Fruit fly (Drosophila melanogaster) whole organism, prepupa: Measurements from ENCODE around the gene CG7484.
A peak's percentile ranks its signal among the peaks of the same experiment; 100 is the strongest.

Experiments used
- Blimp-1 ChIP-seq: fragments of 200-800 bp; sonication (Bioruptor generic); optimal IDR thresholded peaks from 3 replicates; lab custom pipeline; 2017; ENCODE audit warnings: missing biosample characterization, missing genetic modification characterization, mild to moderate bottlenecking, moderate library complexity, missing genetic modification reagents
- CG10669 ChIP-seq: fragments of 200-800 bp; sonication (Bioruptor generic); optimal IDR thresholded peaks from 3 replicates; lab custom pipeline; 2018; ENCODE audit warnings: missing biosample characterization, mild to moderate bottlenecking, missing genetic modification characterization, moderate library complexity
- CG11902 ChIP-seq: fragments of 200-800 bp; sonication (Bioruptor generic); optimal IDR thresholded peaks from 3 replicates; lab custom pipeline; 2016; ENCODE audit warnings: missing biosample characterization, missing genetic modification characterization
- CG15336 ChIP-seq: fragments of 200-800 bp; sonication (Bioruptor generic); IDR thresholded peaks from 2 replicates; pipeline ENCODE4 v1.3.6; 2022; ENCODE audit warnings: missing biosample characterization, missing genetic modification characterization
- CG1621 ChIP-seq: fragments of 200-800 bp; sonication (Bioruptor generic); optimal IDR thresholded peaks from 3 replicates; lab custom pipeline; 2018; ENCODE audit warnings: missing biosample characterization, mild to moderate bottlenecking, missing genetic modification characterization
- CG16779 ChIP-seq: fragments of 200-800 bp; sonication (Bioruptor generic); optimal IDR thresholded peaks from 3 replicates; lab custom pipeline; 2017; ENCODE audit warnings: missing biosample characterization, mild to moderate bottlenecking, missing genetic modification characterization
- CG3032 ChIP-seq: fragments of 200-800 bp; optimal IDR thresholded peaks from 2 replicates; lab custom pipeline; 2019; ENCODE audit warnings: missing biosample characterization, mild to moderate bottlenecking, missing genetic modification characterization, moderate library complexity
- CG31627 ChIP-seq: fragments of 200-800 bp; sonication (Bioruptor generic); optimal IDR thresholded peaks from 3 replicates; lab custom pipeline; 2016; ENCODE audit warnings: missing biosample characterization, missing genetic modification characterization
- CG32006 ChIP-seq: fragments of 200-800 bp; sonication (Bioruptor generic); optimal IDR thresholded peaks from 3 replicates; lab custom pipeline; 2017; ENCODE audit warnings: missing biosample characterization, mild to moderate bottlenecking, missing genetic modification characterization
- CG34406 ChIP-seq: fragments of 200-800 bp; sonication (Bioruptor generic); optimal IDR thresholded peaks from 3 replicates; lab custom pipeline; 2016; ENCODE audit warnings: missing biosample characterization, missing genetic modification characterization
- CG3919 ChIP-seq: fragments of 200-800 bp; sonication (Bioruptor generic); optimal IDR thresholded peaks from 3 replicates; lab custom pipeline; 2016; ENCODE audit warnings: missing biosample characterization, missing genetic modification characterization
- CG6163 ChIP-seq: fragments of 200-800 bp; sonication (Bioruptor generic); IDR thresholded peaks from 3 replicates; pipeline ENCODE4 v1.3.6; 2022; ENCODE audit warnings: missing biosample characterization, missing genetic modification characterization
- CG6276 ChIP-seq: fragments of 200-800 bp; sonication (Bioruptor generic); optimal IDR thresholded peaks from 2 replicates; lab custom pipeline; 2017; ENCODE audit warnings: missing biosample characterization, mild to moderate bottlenecking, missing genetic modification characterization
- CG6808 ChIP-seq: fragments of 200-800 bp; sonication (Bioruptor generic); optimal IDR thresholded peaks from 3 replicates; lab custom pipeline; 2017; ENCODE audit warnings: missing biosample characterization, missing genetic modification characterization, mild to moderate bottlenecking, moderate library complexity, missing genetic modification reagents
- CG6854 ChIP-seq: fragments of 200-800 bp; sonication (Bioruptor generic); optimal IDR thresholded peaks from 2 replicates; lab custom pipeline; 2017; ENCODE audit warnings: missing biosample characterization, mild to moderate bottlenecking, missing genetic modification characterization
- CG7368 ChIP-seq: fragments of 200-800 bp; sonication (Bioruptor generic); optimal IDR thresholded peaks from 3 replicates; lab custom pipeline; 2016; ENCODE audit warnings: missing biosample characterization, missing genetic modification characterization
- CG8119 ChIP-seq: fragments of 200-800 bp; sonication (Bioruptor generic); IDR thresholded peaks from 3 replicates; pipeline ENCODE4 v1.3.6; 2022; ENCODE audit warnings: missing biosample characterization, missing genetic modification characterization
- CG8319 ChIP-seq: fragments of 200-800 bp; sonication (Bioruptor generic); optimal IDR thresholded peaks from 3 replicates; lab custom pipeline; 2016; ENCODE audit warnings: missing biosample characterization, missing genetic modification characterization
- CG9139 ChIP-seq: fragments of 200-800 bp; sonication (Bioruptor generic); optimal IDR thresholded peaks from 3 replicates; lab custom pipeline; 2017; ENCODE audit warnings: missing biosample characterization, mild to moderate bottlenecking, missing genetic modification characterization
- Eip78C ChIP-seq: fragments of 200-800 bp; sonication (Bioruptor generic); peaks from one replicate; lab custom pipeline; 2016; ENCODE audit warnings: missing biosample characterization, missing genetic modification characterization
- Eip93F ChIP-seq: fragments of 200-800 bp; sonication (Bioruptor generic); optimal IDR thresholded peaks from 2 replicates; lab custom pipeline; 2016; ENCODE audit warnings: missing biosample characterization, mild to moderate bottlenecking, missing genetic modification characterization
- Ets21C ChIP-seq: fragments of 200-800 bp; sonication (Bioruptor generic); optimal IDR thresholded peaks from 3 replicates; lab custom pipeline; 2016; ENCODE audit warnings: missing biosample characterization, missing genetic modification characterization
- Ets96B ChIP-seq: fragments of 200-800 bp; optimal IDR thresholded peaks from 2 replicates; lab custom pipeline; 2019; ENCODE audit warnings: missing biosample characterization, mild to moderate bottlenecking, missing genetic modification characterization, moderate library complexity
- Gug ChIP-seq: fragments of 200-800 bp; sonication (Bioruptor generic); IDR thresholded peaks from 2 replicates; pipeline ENCODE4 v1.3.6; 2022; ENCODE audit warnings: missing biosample characterization, missing genetic modification characterization
- Hr39 ChIP-seq: fragments of 200-800 bp; sonication (Bioruptor generic); optimal IDR thresholded peaks from 2 replicates; lab custom pipeline; 2016; ENCODE audit warnings: missing biosample characterization, missing genetic modification characterization
- Hr4 ChIP-seq: fragments of 200-800 bp; sonication (Bioruptor generic); optimal IDR thresholded peaks from 3 replicates; lab custom pipeline; 2016; ENCODE audit warnings: missing biosample characterization, missing genetic modification characterization
- Lpt ChIP-seq: fragments of 200-800 bp; sonication (Bioruptor generic); optimal IDR thresholded peaks from 3 replicates; lab custom pipeline; 2016; ENCODE audit warnings: missing biosample characterization, missing genetic modification characterization
- Met ChIP-seq: fragments of 200-800 bp; sonication (Bioruptor generic); optimal IDR thresholded peaks from 3 replicates; lab custom pipeline; 2016; ENCODE audit warnings: missing biosample characterization, missing genetic modification characterization
- Smox ChIP-seq: fragments of 200-800 bp; sonication (Bioruptor generic); optimal IDR thresholded peaks from 3 replicates; lab custom pipeline; 2016; ENCODE audit warnings: missing biosample characterization, missing genetic modification characterization
- Sox102F ChIP-seq: fragments of 200-800 bp; sonication (Bioruptor generic); optimal IDR thresholded peaks from 2 replicates; lab custom pipeline; 2016; ENCODE audit warnings: missing biosample characterization, mild to moderate bottlenecking, missing genetic modification characterization
- Sox14 ChIP-seq: fragments of 200-800 bp; sonication (Bioruptor generic); optimal IDR thresholded peaks from 3 replicates; lab custom pipeline; 2016; ENCODE audit warnings: missing biosample characterization, missing genetic modification characterization
- Sox15 ChIP-seq: fragments of 200-800 bp; sonication (Bioruptor generic); optimal IDR thresholded peaks from 3 replicates; lab custom pipeline; 2016; ENCODE audit warnings: missing biosample characterization, missing genetic modification characterization
- achi ChIP-seq: fragments of 200-800 bp; sonication (Bioruptor generic); optimal IDR thresholded peaks from 3 replicates; lab custom pipeline; 2016; ENCODE audit warnings: missing biosample characterization, missing genetic modification characterization
- cyc ChIP-seq: fragments of 200-800 bp; sonication (Bioruptor generic); optimal IDR thresholded peaks from 3 replicates; lab custom pipeline; 2016; ENCODE audit warnings: missing biosample characterization, missing genetic modification characterization
- dac ChIP-seq: fragments of 200-800 bp; sonication (Bioruptor generic); optimal IDR thresholded peaks from 2 replicates; lab custom pipeline; 2017; ENCODE audit warnings: missing biosample characterization, mild to moderate bottlenecking, missing genetic modification characterization
- dsx ChIP-seq: fragments of 200-800 bp; optimal IDR thresholded peaks from 3 replicates; lab custom pipeline; 2019; ENCODE audit warnings: missing biosample characterization, mild to moderate bottlenecking, missing genetic modification characterization, moderate library complexity; ENCODE audit not compliant: poor library complexity, severe bottlenecking
- eg ChIP-seq: fragments of 200-800 bp; sonication (Bioruptor generic); IDR thresholded peaks from 3 replicates; pipeline ENCODE4 v1.3.6; 2022; ENCODE audit warnings: missing biosample characterization, missing genetic modification characterization
- fd59A ChIP-seq: fragments of 200-800 bp; sonication (Bioruptor generic); optimal IDR thresholded peaks from 2 replicates; lab custom pipeline; 2017; ENCODE audit warnings: missing biosample characterization, mild to moderate bottlenecking, missing genetic modification characterization, missing genetic modification reagents
- fd85E ChIP-seq: fragments of 200-800 bp; sonication (Bioruptor generic); optimal IDR thresholded peaks from 3 replicates; lab custom pipeline; 2016; ENCODE audit warnings: missing biosample characterization, missing genetic modification characterization
- fkh ChIP-seq: fragments of 200-800 bp; sonication (Bioruptor generic); optimal IDR thresholded peaks from 3 replicates; lab custom pipeline; 2017; ENCODE audit warnings: missing biosample characterization, mild to moderate bottlenecking, missing genetic modification characterization, moderate library complexity
- lz ChIP-seq: fragments of 200-800 bp; sonication (Bioruptor generic); optimal IDR thresholded peaks from 3 replicates; lab custom pipeline; 2016; ENCODE audit warnings: missing biosample characterization, missing genetic modification characterization
- pdm3 ChIP-seq: fragments of 200-800 bp; sonication (Bioruptor generic); optimal IDR thresholded peaks from 3 replicates; lab custom pipeline; 2016; ENCODE audit warnings: missing biosample characterization, missing genetic modification characterization
- salr ChIP-seq, 2 experiments: fragments of 200-800 bp; sonication (Bioruptor generic); optimal IDR thresholded peaks; 3 replicates each; lab custom pipeline; 2016 to 2018; ENCODE audit warnings: missing biosample characterization in 2 of 2, missing genetic modification characterization in 2 of 2, mild to moderate bottlenecking in 1 of 2
- spab ChIP-seq: fragments of 200-800 bp; sonication (Bioruptor generic); optimal IDR thresholded peaks from 2 replicates; lab custom pipeline; 2017; ENCODE audit warnings: missing biosample characterization, mild to moderate bottlenecking, missing genetic modification characterization, missing genetic modification reagents
- ss ChIP-seq, 2 experiments: fragments of 200-800 bp; sonication (Bioruptor generic); optimal IDR thresholded peaks; 2 replicates in 1 of 2; 3 replicates in 1 of 2; lab custom pipeline; 2017 to 2018; ENCODE audit warnings: mild to moderate bottlenecking in 2 of 2, missing biosample characterization in 2 of 2, missing genetic modification characterization in 2 of 2, moderate library complexity in 1 of 2
- topi ChIP-seq: fragments of 200-800 bp; sonication (Bioruptor generic); optimal IDR thresholded peaks from 3 replicates; lab custom pipeline; 2016; ENCODE audit warnings: missing biosample characterization, missing genetic modification characterization
- vri ChIP-seq: fragments of 200-800 bp; sonication (Bioruptor generic); optimal IDR thresholded peaks from 3 replicates; lab custom pipeline; 2016; ENCODE audit warnings: missing biosample characterization, mild to moderate bottlenecking, missing genetic modification characterization

CG7484 gene

DNA sequence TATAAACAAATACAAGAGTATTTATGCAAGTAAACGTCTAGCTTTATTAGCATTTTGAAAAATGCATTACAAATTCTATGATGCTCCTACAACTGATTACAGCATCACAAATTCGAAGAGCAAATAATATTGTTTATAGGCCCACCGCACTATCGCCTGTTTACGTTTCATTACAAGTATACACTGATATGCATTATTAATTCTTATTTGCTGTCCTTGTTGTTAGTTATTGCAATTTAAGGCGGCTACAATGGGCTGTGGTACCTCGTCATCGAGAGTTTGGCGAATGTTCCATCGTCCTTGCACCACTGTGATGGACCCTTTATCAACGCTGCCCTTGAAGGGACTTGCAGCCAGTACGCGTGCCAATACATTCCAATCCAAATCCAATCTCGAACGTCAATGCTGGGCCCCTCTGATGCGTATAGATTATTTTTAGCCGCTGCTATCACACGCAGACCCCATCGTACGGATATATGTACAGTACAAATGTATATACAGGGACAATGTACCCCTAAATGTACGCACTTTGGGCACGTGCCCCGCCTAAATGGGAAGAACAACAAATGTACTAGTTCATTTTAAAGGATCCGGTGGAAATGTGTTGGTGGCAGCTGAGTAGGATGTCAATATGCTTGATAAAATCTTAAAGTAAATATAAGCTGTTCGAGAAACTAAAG lies 2.4 kb downstream of the CG7484 start:
- no peak for TF ChIP-seq Eip78C (GFP tag; lab: Kevin White, UChicago)
- 0 out of 3 replicates have a peak, but pooled peaks have one; percentile 7 for TF ChIP-seq eg (GFP tag; lab: Robert Waterston, UW)
- no peak for TF ChIP-seq cyc

DNA sequence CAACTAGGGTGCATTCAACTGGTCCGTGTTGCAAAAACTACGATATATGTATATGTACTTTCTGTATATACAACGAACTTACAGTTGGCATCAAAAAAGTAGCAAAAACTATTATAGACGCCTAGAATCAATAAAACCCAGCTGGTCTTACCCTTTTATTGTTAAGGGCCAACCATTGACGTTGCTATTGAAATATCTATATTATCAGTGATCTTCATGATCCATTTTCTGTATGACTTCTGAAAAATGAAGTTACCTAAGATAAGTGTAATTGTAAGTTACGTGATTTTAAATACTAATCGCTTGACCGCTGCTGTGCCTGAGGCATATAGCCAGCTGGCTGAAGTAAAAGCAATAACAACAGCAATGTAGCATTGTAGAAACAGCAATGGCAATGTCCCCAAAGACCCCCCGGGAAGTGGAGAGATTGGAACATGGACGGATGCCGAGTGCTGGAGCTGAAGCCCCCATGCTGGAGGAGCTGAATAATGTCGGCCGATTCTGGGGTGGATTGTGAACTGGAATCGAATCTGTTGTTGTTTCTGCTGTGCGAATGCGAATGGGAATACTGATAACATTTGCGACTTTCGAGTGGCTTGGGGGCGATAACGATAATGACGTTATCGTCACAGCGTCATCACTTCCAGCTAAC lies 3.4 kb downstream of the CG7484 start:
- TF ChIP-seq CG3032 (tag; lab: Kevin White, UChicago) (peak; percentile 81), lz (peak; percentile 73), CG8119 (peak; percentile 87), CG6808 (peak; percentile 84), Sox102F (GFP tag; lab: Kevin White, UChicago) (peak; percentile 76), ss (GFP tag; optimal IDR thresholded peaks at IDR 0.05; lab: Kevin White, UChicago) (peak; percentile 70 to 82), Ets21C (GFP tag; lab: Kevin White, UChicago) (peak; percentile 38), Blimp-1 (GFP tag; lab: Kevin White, UChicago) (peak; percentile 10), CG6854 (peak; percentile 35), CG15336 (GFP tag; lab: Robert Waterston, UW) (peak; percentile 87), dsx (GFP tag; lab: Kevin White, UChicago) (peak; percentile 82), CG34406 (GFP tag; lab: Kevin White, UChicago) (peak; percentile 77), CG31627 (GFP tag; lab: Kevin White, UChicago) (peak; percentile 63), fd85E (no peak), CG3919 (GFP tag; lab: Kevin White, UChicago) (peak; percentile 80), vri (peak; percentile 42), Lpt (GFP tag; lab: Kevin White, UChicago) (peak; percentile 72), Sox14 (peak; percentile 86), salr (GFP tag; optimal IDR thresholded peaks at IDR 0.05; lab: Kevin White, UChicago) (peak; percentile 71 to 74), cyc (peak; percentile 72), pdm3 (GFP tag; lab: Kevin White, UChicago) (peak; percentile 88), CG6163 (GFP tag; lab: Robert Waterston, UW) (peak; percentile 77; the same call in 2 of the 3 replicates), spab (GFP tag; lab: Kevin White, UChicago) (peak; percentile 80), CG8319 (GFP tag; lab: Kevin White, UChicago) (peak; percentile 54), CG6276 (GFP tag; lab: Kevin White, UChicago) (peak; percentile 89), fd59A (GFP tag; lab: Kevin White, UChicago) (peak; percentile 82), CG7368 (GFP tag; lab: Kevin White, UChicago) (peak; percentile 72), achi (GFP tag; lab: Kevin White, UChicago) (peak; percentile 87), CG16779 (tag; lab: Kevin White, UChicago) (peak; percentile 73), CG11902 (GFP tag; lab: Kevin White, UChicago) (peak; percentile 60), Met (GFP tag; lab: Kevin White, UChicago) (peak; percentile 78), CG10669 (GFP tag; lab: Kevin White, UChicago) (peak; percentile 83), CG1621 (tag; lab: Kevin White, UChicago) (peak; percentile 84), fkh (GFP tag; lab: Kevin White, UChicago) (no peak), Sox15 (GFP tag; lab: Kevin White, UChicago) (peak; percentile 58), eg (GFP tag; lab: Robert Waterston, UW) (peak; percentile 81), Hr39 (GFP tag; lab: Kevin White, UChicago) (peak; percentile 60), Eip93F (GFP tag; lab: Kevin White, UChicago) (no peak), CG32006 (peak; percentile 88), Gug (peak; percentile 64), topi (GFP tag; lab: Kevin White, UChicago) (peak; percentile 75), CG9139 (GFP tag; lab: Kevin White, UChicago) (peak; percentile 75), dac (GFP tag; lab: Kevin White, UChicago) (peak; percentile 57), Smox (GFP tag; lab: Kevin White, UChicago) (peak; percentile 64), Hr4 (peak; percentile 88), Ets96B (tag; lab: Kevin White, UChicago) (peak; percentile 86)
